Fruit fly (Drosophila melanogaster): ENCODE data around the gene Elovl7.

Gene Elovl7

dm6 chr3R:7973049-7973448 is 22.6 kb downstream of the Elovl7 start (continued):
- TF ChIP-seq NC2α (GFP tag; optimal IDR thresholded peaks at IDR 0.05) (no peak), h (optimal IDR thresholded peaks at IDR 0.05) (no peak), p53 (GFP tag; optimal IDR thresholded peaks at IDR 0.05) (no peak), wor (GFP tag; IDR thresholded peaks at IDR 0.05) (no peak), Scr (GFP tag; IDR thresholded peaks at IDR 0.05; ENCODE audit: partially characterized antibody) (peak; percentile 47; the same call in 1 of the 2 replicates), CG17359 (tag; optimal IDR thresholded peaks at IDR 0.05) (no peak), CG7963 (GFP tag; IDR thresholded peaks at IDR 0.05; ENCODE audit: partially characterized antibody) (no peak), CG12769 (tag; optimal IDR thresholded peaks at IDR 0.05) (no peak), bigmax (GFP tag; optimal IDR thresholded peaks at IDR 0.05) (no peak)

DNA sequence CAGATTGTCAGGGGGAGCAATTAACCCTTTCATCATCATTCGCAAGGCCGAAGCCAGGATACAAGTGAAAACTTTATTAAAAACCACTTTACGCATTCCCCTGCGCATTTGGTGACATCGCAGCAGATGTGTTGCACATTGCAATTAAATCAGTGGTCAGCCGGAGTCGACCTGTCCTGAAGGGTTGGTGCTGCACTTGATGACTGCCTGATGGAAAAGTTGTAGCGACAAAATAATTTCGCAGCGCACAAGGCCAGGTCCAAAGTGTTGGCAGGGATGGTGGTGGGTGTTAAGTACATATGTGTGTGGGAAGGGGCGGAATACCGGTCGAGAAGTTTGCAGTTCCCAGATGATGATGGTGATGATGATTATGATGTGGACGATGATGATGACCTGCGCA is 23.5 kb downstream of the Elovl7 start:
- no peak for TF ChIP-seq CG8359 (GFP tag; optimal IDR thresholded peaks at IDR 0.05; ENCODE audit: borderline replicate concordance)
- peak; percentile 33 for TF ChIP-seq tap (tag; optimal IDR thresholded peaks at IDR 0.05)
- TF ChIP-seq CG2199 (GFP tag; IDR thresholded peaks at IDR 0.05) = 0 out of 3 replicates have a peak, but pooled peaks have one; percentile 52
- TF ChIP-seq nerfin-1 (tag; optimal IDR thresholded peaks at IDR 0.05) = peak; percentile 78

- TF ChIP-seq C15 (GFP tag; IDR thresholded peaks at IDR 0.05) (no peak), pnt (GFP tag; optimal IDR thresholded peaks at IDR 0.05) (no peak), CG6654 (GFP tag; optimal IDR thresholded peaks at IDR 0.05) (no peak), grau (tag; optimal IDR thresholded peaks at IDR 0.05) (no peak), CG31388 (GFP tag; optimal IDR thresholded peaks at IDR 0.05) (no peak), CG14710 (tag; optimal IDR thresholded peaks at IDR 0.05) (no peak), slp2 (GFP tag; optimal IDR thresholded peaks at IDR 0.05) (no peak), CG9215 (GFP tag; IDR thresholded peaks at IDR 0.05) (no peak), ham (GFP tag; IDR thresholded peaks at IDR 0.05) (no peak), ab (GFP tag; optimal IDR thresholded peaks at IDR 0.05) (no peak), unc-4 (GFP tag; IDR thresholded peaks at IDR 0.05; ENCODE audit: partially characterized antibody) (no peak), rib (GFP tag; IDR thresholded peaks at IDR 0.05) (no peak), CG5180 (GFP tag; optimal IDR thresholded peaks at IDR 0.05) (no peak), Xrp1 (GFP tag; IDR thresholded peaks at IDR 0.05) (no peak), HLH54F (GFP tag; optimal IDR thresholded peaks at IDR 0.05) (no peak), Dbx (GFP tag; IDR thresholded peaks at IDR 0.05) (no peak), CG14050 (GFP tag; IDR thresholded peaks at IDR 0.05) (no peak), Dref (GFP tag; IDR thresholded peaks at IDR 0.05) (no peak)
Measured at dm6 chr3R:7970640-7971039, 25.0 kb downstream of the Elovl7 start.

DNA sequence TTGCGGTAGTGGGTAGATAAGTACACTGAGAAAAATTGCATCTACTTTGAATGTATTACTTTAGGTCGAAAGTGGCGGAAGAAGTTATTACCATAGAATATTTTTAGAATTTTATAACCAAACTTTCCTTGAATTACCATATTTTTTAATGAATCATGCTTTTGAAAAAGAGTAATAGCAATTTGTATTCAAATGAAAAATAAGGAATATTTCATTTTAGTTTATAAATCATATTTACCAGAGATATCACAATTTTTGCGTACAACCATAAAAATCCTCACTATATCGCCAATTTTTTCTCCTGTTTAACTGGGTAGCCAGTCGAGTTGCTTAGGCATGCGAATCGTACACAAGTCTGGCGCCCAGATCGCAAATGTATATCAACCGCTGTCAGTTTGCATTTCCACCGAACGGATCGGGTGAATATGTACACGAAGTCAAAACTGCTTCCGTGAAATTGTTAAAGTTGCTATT is 25.9 kb downstream of the Elovl7 start:
- TF ChIP-seq nom (GFP tag; optimal IDR thresholded peaks at IDR 0.05) (peak; percentile 42), CG4328 (GFP tag; optimal IDR thresholded peaks at IDR 0.05) (no peak), bsh (GFP tag; optimal IDR thresholded peaks at IDR 0.05) (peak in 1 of 2 experiments; percentile 58), CG10267 (tag; optimal IDR thresholded peaks at IDR 0.05) (no peak), Drgx (GFP tag; IDR thresholded peaks at IDR 0.05) (peak; percentile 83), otp (GFP tag; IDR thresholded peaks at IDR 0.05) (no peak), oc (tag; optimal IDR thresholded peaks at IDR 0.05) (no peak), pfk (GFP tag; optimal IDR thresholded peaks at IDR 0.05) (no peak), tgo (GFP tag; IDR thresholded peaks at IDR 0.05) (no peak), CG11093 (GFP tag; IDR thresholded peaks at IDR 0.05) (no peak), gem (tag; optimal IDR thresholded peaks at IDR 0.05) (peak; percentile 1), CG12219 (GFP tag; optimal IDR thresholded peaks at IDR 0.05) (no peak), Hey (tag; optimal IDR thresholded peaks at IDR 0.05) (no peak), trh (GFP tag; optimal IDR thresholded peaks at IDR 0.05) (no peak), CG17186 (GFP tag; optimal IDR thresholded peaks at IDR 0.05) (no peak), Ets65A (GFP tag) (peak; percentile 39)

Data from whole organism, embryonic.